Fruit fly (Drosophila melanogaster) whole organism, embryonic: ENCODE measurements around the gene CG31223.

Experiments used
- CG6689 ChIP-seq: fragments of 200-800 bp; sonication (Bioruptor generic); IDR thresholded peaks from 2 replicates; pipeline ENCODE4 v1.3.6; 2022; ENCODE audit warnings: missing biosample characterization, missing genetic modification characterization
- CG8944 ChIP-seq: fragments of 200-800 bp; sonication (Bioruptor generic); optimal IDR thresholded peaks from 3 replicates; lab custom pipeline; 2016; ENCODE audit warnings: missing biosample characterization, missing genetic modification characterization
- CG9215 ChIP-seq: fragments of 200-800 bp; sonication (Bioruptor generic); IDR thresholded peaks from 2 replicates; pipeline ENCODE4 v1.3.6; 2022; ENCODE audit warnings: missing biosample characterization, missing genetic modification characterization
- Kr ChIP-seq: fragments of 200-800 bp; sonication (Bioruptor generic); optimal IDR thresholded peaks from 2 replicates; lab custom pipeline; 2017; ENCODE audit warnings: missing biosample characterization, mild to moderate bottlenecking, missing genetic modification characterization
- bbx ChIP-seq: fragments of 200-800 bp; sonication (Bioruptor generic); IDR thresholded peaks from 2 replicates; pipeline ENCODE4 v1.3.6; 2022; ENCODE audit warnings: missing biosample characterization, missing genetic modification characterization; ENCODE audit not compliant: partially characterized antibody
- kay ChIP-seq: fragments of 200-800 bp; sonication (Bioruptor generic); optimal IDR thresholded peaks from 2 replicates; lab custom pipeline; 2016; ENCODE audit warnings: missing biosample characterization, missing genetic modification characterization

DNA sequence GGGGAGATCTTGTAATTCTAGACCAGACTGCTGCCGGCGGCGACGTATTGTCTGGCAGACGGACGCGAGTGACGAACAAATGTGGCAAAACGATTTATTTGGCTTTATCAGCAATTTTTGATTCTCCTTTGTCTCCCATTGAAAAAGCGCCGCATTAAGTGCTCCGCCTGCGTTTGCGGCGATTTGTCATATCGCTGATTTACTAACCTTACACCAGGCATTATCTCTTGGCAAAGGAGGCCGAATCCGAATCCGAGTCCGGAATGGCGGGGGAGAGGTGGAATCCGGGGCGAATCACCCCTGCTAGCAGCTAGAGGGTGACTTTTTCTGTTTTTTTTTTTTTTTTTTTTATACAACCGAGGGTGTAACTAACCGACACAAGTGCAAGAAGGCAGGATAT, 42.4 kb upstream of the CG31223 start:
- TF ChIP-seq Kr (GFP tag; lab: Kevin White, UChicago) = no peak
- no peak for TF ChIP-seq CG8944 (GFP tag; lab: Kevin White, UChicago)
- no peak for TF ChIP-seq kay (GFP tag; lab: Kevin White, UChicago)
- TF ChIP-seq bbx (GFP tag; lab: Robert Waterston, UW) = no peak
- no peak for TF ChIP-seq CG9215 (GFP tag; lab: Robert Waterston, UW)
- TF ChIP-seq CG6689 (GFP tag; lab: Robert Waterston, UW) = no peak
